Worm (Caenorhabditis elegans): ENCODE data around the gene atx-3.

Gene atx-3

ce11 chrV:15577395-15577896 lies at the start of gene atx-3:
Gene atx-3 (minus strand): TSS chrV:15577445.
- TF ChIP-seq sem-2 (GFP tag; optimal IDR thresholded peaks at IDR 0.05), result no peak
- TF ChIP-seq elt-3 (tag; optimal IDR thresholded peaks at IDR 0.05), result no peak
- no peak for TF ChIP-seq elt-1 (tag; optimal IDR thresholded peaks at IDR 0.05; ENCODE audit: borderline replicate concordance, insufficient read depth)
- no peak for TF ChIP-seq ceh-39 (tag; optimal IDR thresholded peaks at IDR 0.05)
- TF ChIP-seq unc-120 (tag; optimal IDR thresholded peaks at IDR 0.05; ENCODE audit: poor library complexity, severe bottlenecking), result no peak
- no peak for TF ChIP-seq nhr-28 (tag; optimal IDR thresholded peaks at IDR 0.05)
- no peak for TF ChIP-seq blmp-1 (tag; optimal IDR thresholded peaks at IDR 0.05)
- TF ChIP-seq nhr-2 (tag; optimal IDR thresholded peaks at IDR 0.05), result no peak
- TF ChIP-seq zip-8 (tag; optimal IDR thresholded peaks at IDR 0.05), result no peak
- no peak for TF ChIP-seq nhr-237 (tag; optimal IDR thresholded peaks at IDR 0.05)
- TF ChIP-seq unc-39 (tag; optimal IDR thresholded peaks at IDR 0.05), result no peak
- TF ChIP-seq hlh-1 (tag; optimal IDR thresholded peaks at IDR 0.05), result no peak

- TF ChIP-seq nhr-76 (tag; optimal IDR thresholded peaks at IDR 0.05), result no peak
- TF ChIP-seq tbx-8 (GFP tag; optimal IDR thresholded peaks at IDR 0.05), result no peak
- no peak for TF ChIP-seq sptf-1 (tag; optimal IDR thresholded peaks at IDR 0.05)
- TF ChIP-seq elt-1 (tag; optimal IDR thresholded peaks at IDR 0.05; ENCODE audit: borderline replicate concordance, insufficient read depth), result no peak
- no peak for TF ChIP-seq unc-120 (tag; optimal IDR thresholded peaks at IDR 0.05; ENCODE audit: poor library complexity, severe bottlenecking)
- no peak for TF ChIP-seq nhr-2 (tag; optimal IDR thresholded peaks at IDR 0.05)
- TF ChIP-seq lsy-2 (tag; optimal IDR thresholded peaks at IDR 0.05), result no peak
- no peak for TF ChIP-seq drap-1 (GFP tag; optimal IDR thresholded peaks at IDR 0.05)
- TF ChIP-seq ceh-83 (GFP tag; optimal IDR thresholded peaks at IDR 0.05), result no peak
- no peak for TF ChIP-seq ztf-11 (tag; optimal IDR thresholded peaks at IDR 0.05)
- TF ChIP-seq pha-4 (tag; optimal IDR thresholded peaks at IDR 0.05), result no peak
- TF ChIP-seq nhr-28 (tag; optimal IDR thresholded peaks at IDR 0.05), result no peak
- TF ChIP-seq zip-8 (tag; optimal IDR thresholded peaks at IDR 0.05), result no peak
- TF ChIP-seq nhr-237 (tag; optimal IDR thresholded peaks at IDR 0.05), result no peak
- no peak for TF ChIP-seq nhr-12 (tag; optimal IDR thresholded peaks at IDR 0.05)
- TF ChIP-seq lin-13 (tag; optimal IDR thresholded peaks at IDR 0.05), result no peak
These were observed 48.3 kb upstream of the atx-3 start, which contains the start of gene C55A1.11 for ce11 chrV:15625561-15625960. Gene C55A1.11 (plus strand): TSS chrV:15625861.

ce11 chrV:15621518-15621917 lies 44.3 kb upstream of the atx-3 start, which contains the start of gene C55A1.1:
Gene C55A1.1 (plus strand): TSS chrV:15621818.
- no peak for TF ChIP-seq bed-3 (GFP tag; optimal IDR thresholded peaks at IDR 0.05)

ce11 chrV:15614534-15614933 lies 37.3 kb upstream of the atx-3 start:
- TF ChIP-seq nhr-2 (tag; optimal IDR thresholded peaks at IDR 0.05), result no peak
- no peak for TF ChIP-seq ceh-39 (tag; optimal IDR thresholded peaks at IDR 0.05)
- no peak for TF ChIP-seq mep-1 (tag; optimal IDR thresholded peaks at IDR 0.05)
- TF ChIP-seq ztf-11 (tag; optimal IDR thresholded peaks at IDR 0.05), result no peak
- TF ChIP-seq tbx-8 (GFP tag; optimal IDR thresholded peaks at IDR 0.05), result no peak

- TF ChIP-seq M03D4.4 (tag; optimal IDR thresholded peaks at IDR 0.05) (no peak), zip-8 (tag; optimal IDR thresholded peaks at IDR 0.05) (no peak), lin-13 (tag; optimal IDR thresholded peaks at IDR 0.05) (no peak), tbx-8 (GFP tag; optimal IDR thresholded peaks at IDR 0.05) (no peak), elt-3 (tag; optimal IDR thresholded peaks at IDR 0.05) (no peak), mep-1 (tag; optimal IDR thresholded peaks at IDR 0.05) (no peak), ztf-11 (tag; optimal IDR thresholded peaks at IDR 0.05) (no peak), ces-1 (GFP tag; optimal IDR thresholded peaks at IDR 0.05) (no peak), nhr-237 (tag; optimal IDR thresholded peaks at IDR 0.05) (no peak), ham-2 (GFP tag; optimal IDR thresholded peaks at IDR 0.05) (no peak), mls-2 (tag; optimal IDR thresholded peaks at IDR 0.05) (no peak), bed-3 (GFP tag; optimal IDR thresholded peaks at IDR 0.05) (no peak), nhr-12 (tag; optimal IDR thresholded peaks at IDR 0.05) (no peak), flh-1 (GFP tag; optimal IDR thresholded peaks at IDR 0.05) (no peak), cnd-1 (tag; optimal IDR thresholded peaks at IDR 0.05) (no peak), blmp-1 (tag; optimal IDR thresholded peaks at IDR 0.05) (no peak), nhr-28 (tag; optimal IDR thresholded peaks at IDR 0.05) (no peak)
These were observed 35.6 kb upstream of the atx-3 start, which contains the start of gene str-263 for ce11 chrV:15612886-15613285. Gene str-263 (plus strand): TSS chrV:15613186.

Data from whole organism, mixed stage, embryonic.